Worm (Caenorhabditis elegans) whole organism, midembryonic: ENCODE measurements around the gene BE10.3.

ENCODE experiments used
- T22C8.4 ChIP-seq: fragments of 200-800 bp; sonication (Bioruptor generic); IDR thresholded peaks from 2 replicates; pipeline ENCODE4 v1.3.6; 2022; ENCODE audit warnings: missing genetic modification characterization, missing compliant biosample characterization
- cog-1 ChIP-seq: sonication (generic microtip); optimal IDR thresholded peaks from 2 replicates; lab custom pipeline; 2016; ENCODE audit warnings: missing genetic modification characterization, missing compliant biosample characterization
- flt-1 ChIP-seq: fragments of 200-800 bp; sonication (Bioruptor generic); IDR thresholded peaks from 2 replicates; pipeline ENCODE4 v1.3.6; 2022; ENCODE audit warnings: missing genetic modification characterization, missing compliant biosample characterization
- klf-2 ChIP-seq: fragments of 200-800 bp; sonication (Bioruptor generic); conservative IDR thresholded peaks from 2 replicates; pipeline ENCODE4 v1.3.6; 2022; ENCODE audit warnings: missing genetic modification reagents, missing genetic modification characterization, missing compliant biosample characterization
- med-1 ChIP-seq: sonication (generic microtip); optimal IDR thresholded peaks from 2 replicates; lab custom pipeline; 2017; ENCODE audit warnings: missing genetic modification characterization, mild to moderate bottlenecking, missing compliant biosample characterization, antibody characterized with exemption, missing genetic modification reagents; ENCODE audit not compliant: insufficient read depth
- ref-1 ChIP-seq: fragments of 200-800 bp; sonication (Bioruptor generic); conservative IDR thresholded peaks from 2 replicates; pipeline ENCODE4 v1.3.6; 2022; ENCODE audit warnings: missing genetic modification reagents, missing genetic modification characterization, missing compliant biosample characterization
- tab-1 ChIP-seq: fragments of 200-800 bp; sonication (Bioruptor generic); IDR thresholded peaks from 2 replicates; pipeline ENCODE4 v1.3.6; 2022; ENCODE audit warnings: missing genetic modification characterization, missing compliant biosample characterization
- ztf-23 ChIP-seq: fragments of 200-800 bp; sonication (Bioruptor generic); IDR thresholded peaks from 2 replicates; pipeline ENCODE4 v1.3.6; 2022; ENCODE audit warnings: missing genetic modification reagents, missing genetic modification characterization, missing compliant biosample characterization
- ztf-29 ChIP-seq: fragments of 200-800 bp; sonication (Bioruptor generic); IDR thresholded peaks from 2 replicates; pipeline ENCODE4 v1.3.6; 2022; ENCODE audit warnings: missing genetic modification reagents, missing genetic modification characterization, missing compliant biosample characterization

Gene BE10.3

DNA sequence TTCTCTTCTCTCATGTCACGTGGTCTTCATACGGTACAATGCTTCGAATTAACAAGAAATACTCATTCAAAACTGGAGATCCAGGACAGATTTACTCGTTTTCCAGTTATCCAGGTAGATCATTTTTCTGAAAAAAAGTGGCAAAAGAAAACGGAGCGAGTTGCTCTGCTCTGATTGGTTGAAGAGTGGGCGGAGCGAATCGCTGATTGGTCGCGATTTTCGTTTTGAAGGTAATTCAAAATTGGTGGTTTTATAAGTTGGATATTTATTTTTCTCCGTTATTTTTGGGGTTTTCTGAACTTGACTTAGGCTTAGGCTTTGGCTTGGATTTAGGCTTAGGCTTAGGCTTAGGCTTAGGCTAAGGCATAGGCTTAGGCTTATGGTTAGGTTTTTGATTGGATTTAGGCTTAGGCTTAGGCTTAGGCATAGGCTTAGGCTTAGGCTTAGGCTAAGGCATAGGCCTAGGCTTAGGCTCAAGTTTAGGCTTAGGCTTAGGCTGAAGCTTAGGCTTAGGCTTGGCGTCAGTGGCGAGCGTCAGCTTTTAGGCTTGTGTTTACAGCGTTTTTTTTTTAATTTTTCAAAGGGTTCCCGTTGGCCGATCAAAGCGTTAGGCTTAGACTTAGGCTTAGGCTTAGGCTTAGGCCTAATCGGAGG is 14.9 kb downstream of the BE10.3 start:
- TF ChIP-seq ztf-29 (GFP tag; lab: Robert Waterston, UW): peak; percentile 32; the same call in 1 of the 2 replicates
- no peak for TF ChIP-seq flt-1 (GFP tag; lab: Robert Waterston, UW)

DNA sequence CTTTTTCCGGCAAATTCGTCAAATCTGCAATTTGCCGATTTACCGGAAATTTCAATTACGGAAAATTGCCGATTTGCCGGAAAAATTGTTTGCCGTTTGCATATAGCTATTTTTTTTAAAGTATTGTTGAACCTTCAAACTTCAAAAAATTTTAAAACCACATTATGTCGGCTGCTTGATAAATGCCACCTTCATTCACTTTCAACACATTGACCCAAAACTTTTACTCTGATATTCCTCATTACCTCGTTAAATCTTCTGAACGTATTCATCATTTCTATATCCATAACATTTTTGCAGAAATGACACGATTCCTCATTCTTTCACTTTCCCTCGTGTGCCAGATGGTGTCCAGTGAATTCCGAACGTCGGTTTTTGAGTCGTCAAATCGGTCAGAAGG is 21.2 kb downstream of the BE10.3 start, which contains the start of gene Y37D8A.3:
Gene Y37D8A.3 (plus strand): TSS at position 301 of the 400 bp plus-strand sequence.
- no peak for TF ChIP-seq cog-1

DNA sequence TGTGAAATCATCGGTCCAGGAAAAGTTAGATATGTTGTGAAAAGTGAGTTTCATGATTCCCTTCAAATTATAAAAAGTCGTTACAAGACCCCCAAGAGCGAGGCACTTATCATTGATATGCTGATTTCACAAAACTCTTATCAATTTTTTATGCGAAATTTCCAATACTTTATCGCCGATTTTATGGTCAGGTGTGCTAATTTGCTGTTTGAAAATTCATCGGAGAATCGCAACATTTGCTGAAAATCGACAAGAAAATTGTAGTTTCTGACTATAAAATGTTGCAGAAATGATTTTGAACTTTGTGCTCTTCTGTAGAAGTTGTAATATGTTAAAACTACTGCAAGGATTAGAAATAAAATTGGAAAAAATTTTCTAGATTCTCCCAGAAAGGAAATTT is 23.9 kb downstream of the BE10.3 start:
- TF ChIP-seq cog-1 (no peak), T22C8.4 (GFP tag; lab: Robert Waterston, UW) (no peak), ztf-23 (no peak), tab-1 (GFP tag; lab: Robert Waterston, UW) (no peak), med-1 (GFP tag; lab: Kevin White, UChicago) (no peak), flt-1 (GFP tag; lab: Robert Waterston, UW) (no peak), klf-2 (GFP tag; lab: Robert Waterston, UW) (no peak), ref-1 (GFP tag; lab: Robert Waterston, UW) (no peak), ztf-29 (GFP tag; lab: Robert Waterston, UW) (no peak)

DNA sequence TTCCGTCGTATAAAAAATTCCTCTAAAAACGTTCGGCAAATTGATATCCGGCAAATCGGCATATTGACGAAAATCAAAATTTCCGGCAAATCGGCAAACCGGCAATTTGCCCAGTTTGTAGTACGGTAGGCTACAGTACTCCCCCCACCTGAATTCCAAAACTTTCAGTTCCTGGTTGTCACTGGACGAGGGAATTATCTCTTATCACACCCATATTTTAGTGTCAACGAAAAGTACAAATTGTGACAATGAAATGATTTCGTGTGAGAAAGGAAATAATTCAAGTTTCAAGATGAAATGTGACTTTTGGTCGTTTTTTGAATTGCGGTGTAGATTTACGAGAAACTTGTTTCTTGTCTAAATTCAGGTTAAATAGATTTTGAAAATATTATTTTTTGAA is 25.3 kb downstream of the BE10.3 start:
- no peak for TF ChIP-seq flt-1 (GFP tag; lab: Robert Waterston, UW)
- no peak for TF ChIP-seq ztf-23
- TF ChIP-seq ztf-29 (GFP tag; lab: Robert Waterston, UW): no peak
- TF ChIP-seq med-1 (GFP tag; lab: Kevin White, UChicago): no peak
- TF ChIP-seq ref-1 (GFP tag; lab: Robert Waterston, UW): no peak
- TF ChIP-seq klf-2 (GFP tag; lab: Robert Waterston, UW): no peak
- no peak for TF ChIP-seq cog-1
- TF ChIP-seq tab-1 (GFP tag; lab: Robert Waterston, UW): no peak
- no peak for TF ChIP-seq T22C8.4 (GFP tag; lab: Robert Waterston, UW)

DNA sequence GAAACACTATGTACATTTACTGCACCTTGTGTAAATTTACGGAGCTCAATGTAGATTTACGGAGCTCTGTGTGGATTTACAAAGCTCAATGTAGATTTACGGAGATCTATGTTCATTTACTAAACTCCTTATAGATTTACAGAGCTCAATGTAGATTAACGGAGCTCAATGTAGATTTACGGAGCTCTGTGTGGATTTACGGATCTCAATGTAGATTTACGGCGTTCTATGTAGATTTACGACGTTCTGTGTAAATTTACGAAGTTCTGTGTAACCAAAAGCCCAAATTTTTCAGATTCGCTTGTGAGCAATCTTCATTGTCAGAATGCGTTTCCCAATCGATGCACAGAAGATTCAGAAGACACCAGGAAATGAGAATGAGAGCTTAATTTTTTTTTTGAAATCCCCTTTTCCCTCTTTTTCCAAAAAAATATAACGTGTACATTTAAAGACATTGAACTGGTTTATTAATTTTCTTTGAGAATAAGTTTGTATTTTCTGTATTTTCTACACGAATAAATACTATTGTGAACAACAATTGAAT is 29.0 kb downstream of the BE10.3 start:
- no peak for TF ChIP-seq flt-1 (GFP tag; lab: Robert Waterston, UW)
- TF ChIP-seq cog-1: no peak
- no peak for TF ChIP-seq T22C8.4 (GFP tag; lab: Robert Waterston, UW)
- TF ChIP-seq tab-1 (GFP tag; lab: Robert Waterston, UW): no peak

ce11 chrIII:12838299-12838698 is 30.5 kb downstream of the BE10.3 start:
- no peak for TF ChIP-seq ztf-23
- TF ChIP-seq T22C8.4 (GFP tag; lab: Robert Waterston, UW): no peak
- no peak for TF ChIP-seq ztf-29 (GFP tag; lab: Robert Waterston, UW)
- TF ChIP-seq tab-1 (GFP tag; lab: Robert Waterston, UW): no peak
- TF ChIP-seq med-1 (GFP tag; lab: Kevin White, UChicago): no peak
- TF ChIP-seq cog-1: no peak
- TF ChIP-seq klf-2 (GFP tag; lab: Robert Waterston, UW): no peak
- no peak for TF ChIP-seq ref-1 (GFP tag; lab: Robert Waterston, UW)
- no peak for TF ChIP-seq flt-1 (GFP tag; lab: Robert Waterston, UW)

DNA sequence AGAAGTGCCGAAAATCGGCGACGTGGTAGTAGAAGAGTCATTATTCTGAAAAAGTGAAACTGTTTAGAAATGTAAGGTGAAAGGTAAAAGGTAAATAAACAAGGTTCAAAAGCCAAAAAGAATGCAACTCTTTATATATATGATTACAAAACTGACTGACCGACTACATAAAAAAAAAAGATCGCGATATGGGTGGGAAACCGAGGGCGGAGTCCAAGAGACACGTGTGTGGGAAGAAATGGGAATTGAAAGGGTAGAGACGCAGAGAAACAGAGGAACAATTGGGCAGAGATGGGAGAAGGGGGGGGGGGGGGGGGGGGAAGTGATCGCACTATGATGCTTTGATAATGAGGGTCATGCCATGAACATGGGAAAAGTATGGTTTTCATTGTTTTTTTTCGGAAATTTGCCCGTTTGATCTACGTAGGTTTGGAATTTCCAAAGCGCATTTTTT is 31.1 kb downstream of the BE10.3 start, which contains the start of gene Y37D8A.4:
Gene Y37D8A.4 (minus strand): TSS at position 51 of the 454 bp plus-strand sequence.
- no peak for TF ChIP-seq med-1 (GFP tag; lab: Kevin White, UChicago)
- no peak for TF ChIP-seq klf-2 (GFP tag; lab: Robert Waterston, UW)
- no peak for TF ChIP-seq tab-1 (GFP tag; lab: Robert Waterston, UW)
- TF ChIP-seq cog-1: no peak
- no peak for TF ChIP-seq ref-1 (GFP tag; lab: Robert Waterston, UW)

ce11 chrIII:12840204-12840603 is 32.4 kb downstream of the BE10.3 start:
- TF ChIP-seq flt-1 (GFP tag; lab: Robert Waterston, UW) (no peak), med-1 (GFP tag; lab: Kevin White, UChicago) (no peak), ztf-29 (GFP tag; lab: Robert Waterston, UW) (no peak), ref-1 (GFP tag; lab: Robert Waterston, UW) (no peak), T22C8.4 (GFP tag; lab: Robert Waterston, UW) (no peak), tab-1 (GFP tag; lab: Robert Waterston, UW) (no peak), ztf-23 (no peak), cog-1 (no peak), klf-2 (GFP tag; lab: Robert Waterston, UW) (no peak)

- TF ChIP-seq ref-1 (GFP tag; lab: Robert Waterston, UW) (no peak), flt-1 (GFP tag; lab: Robert Waterston, UW) (no peak), tab-1 (GFP tag; lab: Robert Waterston, UW) (no peak), klf-2 (GFP tag; lab: Robert Waterston, UW) (no peak)
Observed at ce11 chrIII:12841328-12841727, 33.5 kb downstream of the BE10.3 start.

DNA sequence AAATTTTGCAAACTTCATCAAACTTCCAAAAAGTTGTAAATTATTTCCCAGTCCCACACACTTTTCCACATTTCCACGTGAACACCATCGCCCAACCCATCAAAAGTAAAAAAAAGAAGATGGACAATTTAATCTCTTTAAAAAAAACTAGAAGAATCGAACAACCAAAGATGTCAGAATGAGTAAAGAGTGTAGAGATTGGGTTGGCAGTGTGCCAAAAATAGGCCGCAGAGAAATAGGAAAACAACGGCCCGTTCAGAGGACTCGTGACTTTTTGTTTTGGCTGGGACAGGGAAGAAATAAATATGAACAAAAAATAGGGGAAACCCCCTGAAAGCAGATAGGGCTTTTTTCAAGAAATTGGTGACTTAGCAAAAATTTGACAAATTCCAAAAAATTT is 35.0 kb downstream of the BE10.3 start:
- TF ChIP-seq T22C8.4 (GFP tag; lab: Robert Waterston, UW) (no peak), klf-2 (GFP tag; lab: Robert Waterston, UW) (no peak), med-1 (GFP tag; lab: Kevin White, UChicago) (no peak), ztf-29 (GFP tag; lab: Robert Waterston, UW) (no peak), tab-1 (GFP tag; lab: Robert Waterston, UW) (no peak), flt-1 (GFP tag; lab: Robert Waterston, UW) (no peak), cog-1 (no peak), ref-1 (GFP tag; lab: Robert Waterston, UW) (no peak), ztf-23 (no peak)
